Fruit fly (Drosophila melanogaster) whole organism, embryonic: ENCODE results near the gene lark.

ENCODE experiments used
- Abd-B ChIP-seq: fragments of 200-800 bp; sonication (Bioruptor generic); optimal IDR thresholded peaks from 2 replicates; lab custom pipeline; 2018; ENCODE audit warnings: missing biosample characterization, mild to moderate bottlenecking, missing genetic modification characterization, moderate library complexity
- CG10462 ChIP-seq: fragments of 200-800 bp; sonication (Bioruptor generic); optimal IDR thresholded peaks from 2 replicates; lab custom pipeline; 2016; ENCODE audit warnings: missing biosample characterization, missing genetic modification characterization
- CG10979 ChIP-seq: fragments of 200-800 bp; sonication (Bioruptor generic); optimal IDR thresholded peaks from 2 replicates; lab custom pipeline; 2018; ENCODE audit warnings: missing biosample characterization, mild to moderate bottlenecking, missing genetic modification characterization, moderate library complexity
- CG11456 ChIP-seq: fragments of 200-800 bp; sonication (Bioruptor generic); IDR thresholded peaks from 3 replicates; pipeline ENCODE4 v1.3.6; 2022; ENCODE audit warnings: missing biosample characterization, missing genetic modification characterization
- CG11695 ChIP-seq: fragments of 200-800 bp; sonication (Bioruptor generic); IDR thresholded peaks from 3 replicates; pipeline ENCODE4 v1.3.6; 2022; ENCODE audit warnings: missing biosample characterization, missing genetic modification characterization
- CG12155 ChIP-seq: fragments of 200-800 bp; sonication (Bioruptor generic); optimal IDR thresholded peaks from 3 replicates; lab custom pipeline; 2016; ENCODE audit warnings: missing biosample characterization, missing genetic modification characterization
- CG13296 ChIP-seq: fragments of 200-800 bp; sonication (Bioruptor generic); optimal IDR thresholded peaks from 3 replicates; lab custom pipeline; 2018; ENCODE audit warnings: missing biosample characterization, mild to moderate bottlenecking, missing genetic modification characterization
- CG14014 ChIP-seq: fragments of 200-800 bp; sonication (Bioruptor generic); IDR thresholded peaks from 2 replicates; pipeline ENCODE4 v1.3.6; 2022; ENCODE audit warnings: missing biosample characterization, missing genetic modification characterization
- CG1647 ChIP-seq: fragments of 200-800 bp; sonication (Bioruptor generic); optimal IDR thresholded peaks from 3 replicates; lab custom pipeline; 2016; ENCODE audit warnings: missing biosample characterization, missing genetic modification characterization
- CG17328 ChIP-seq: fragments of 200-800 bp; sonication (Bioruptor generic); IDR thresholded peaks from 2 replicates; pipeline ENCODE4 v1.3.6; 2022; ENCODE audit warnings: missing biosample characterization, missing genetic modification characterization
- CG17385 ChIP-seq: fragments of 200-800 bp; sonication (Bioruptor generic); optimal IDR thresholded peaks from 3 replicates; lab custom pipeline; 2018; ENCODE audit warnings: missing biosample characterization, mild to moderate bottlenecking, missing genetic modification characterization
- CG2199 ChIP-seq: fragments of 200-800 bp; sonication (Bioruptor generic); IDR thresholded peaks from 3 replicates; pipeline ENCODE4 v1.3.6; 2022; ENCODE audit warnings: missing biosample characterization, missing genetic modification characterization
- CG3065 ChIP-seq: fragments of 200-800 bp; sonication (Bioruptor generic); optimal IDR thresholded peaks from 2 replicates; lab custom pipeline; 2016; ENCODE audit warnings: missing biosample characterization, missing genetic modification characterization
- CG31388 ChIP-seq: fragments of 200-800 bp; sonication (Bioruptor generic); optimal IDR thresholded peaks from 2 replicates; lab custom pipeline; 2016; ENCODE audit warnings: missing biosample characterization, missing genetic modification characterization
- CG3163 ChIP-seq: fragments of 200-800 bp; sonication (Bioruptor generic); optimal IDR thresholded peaks from 3 replicates; lab custom pipeline; 2016; ENCODE audit warnings: missing biosample characterization, missing genetic modification characterization
- CG4424 ChIP-seq: fragments of 200-800 bp; sonication (Bioruptor generic); optimal IDR thresholded peaks from 3 replicates; lab custom pipeline; 2016; ENCODE audit warnings: missing biosample characterization, missing genetic modification characterization
- CG5245 ChIP-seq: fragments of 200-800 bp; sonication (Bioruptor generic); optimal IDR thresholded peaks from 3 replicates; lab custom pipeline; 2016; ENCODE audit warnings: missing biosample characterization, missing genetic modification characterization
- CG6765 ChIP-seq: fragments of 200-800 bp; sonication (Bioruptor generic); optimal IDR thresholded peaks from 3 replicates; lab custom pipeline; 2017; ENCODE audit warnings: missing biosample characterization, mild to moderate bottlenecking, missing genetic modification characterization
- CG7928 ChIP-seq: fragments of 200-800 bp; sonication (Bioruptor generic); optimal IDR thresholded peaks from 2 replicates; lab custom pipeline; 2017; ENCODE audit warnings: missing biosample characterization, mild to moderate bottlenecking, missing genetic modification characterization
- CG9727 ChIP-seq: fragments of 200-800 bp; sonication (Bioruptor generic); optimal IDR thresholded peaks from 3 replicates; lab custom pipeline; 2017; ENCODE audit warnings: missing biosample characterization, mild to moderate bottlenecking, missing genetic modification characterization
- CG9817 ChIP-seq: fragments of 200-800 bp; sonication (Bioruptor generic); optimal IDR thresholded peaks from 2 replicates; lab custom pipeline; 2018; ENCODE audit warnings: missing biosample characterization, mild to moderate bottlenecking, missing genetic modification characterization, moderate library complexity
- CHES-1-like ChIP-seq: fragments of 200-800 bp; sonication (Bioruptor generic); optimal IDR thresholded peaks from 2 replicates; lab custom pipeline; 2016; ENCODE audit warnings: missing biosample characterization, missing genetic modification characterization
- Drgx ChIP-seq: fragments of 200-800 bp; sonication (Bioruptor generic); IDR thresholded peaks from 2 replicates; pipeline ENCODE4 v1.3.6; 2022; ENCODE audit warnings: missing biosample characterization, missing genetic modification characterization
- E2f2 ChIP-seq: fragments of 200-800 bp; sonication (Bioruptor generic); IDR thresholded peaks from 2 replicates; pipeline ENCODE4 v1.3.6; 2022; ENCODE audit warnings: missing biosample characterization, missing genetic modification characterization
- Gsc ChIP-seq: fragments of 200-800 bp; sonication (Bioruptor generic); IDR thresholded peaks from 2 replicates; pipeline ENCODE4 v1.3.6; 2022; ENCODE audit warnings: missing biosample characterization, missing genetic modification characterization
- HmgZ ChIP-seq: fragments of 200-800 bp; sonication (Bioruptor generic); optimal IDR thresholded peaks from 2 replicates; lab custom pipeline; 2018; ENCODE audit warnings: missing biosample characterization, mild to moderate bottlenecking, missing genetic modification characterization
- Myb ChIP-seq: fragments of 200-800 bp; sonication (Bioruptor generic); optimal IDR thresholded peaks from 2 replicates; lab custom pipeline; 2016; ENCODE audit warnings: missing biosample characterization, missing genetic modification characterization
- PHDP ChIP-seq: fragments of 200-800 bp; sonication (Bioruptor generic); optimal IDR thresholded peaks from 3 replicates; lab custom pipeline; 2018; ENCODE audit warnings: missing biosample characterization, mild to moderate bottlenecking, missing genetic modification characterization, moderate library complexity
- Ptx1 ChIP-seq: fragments of 200-800 bp; sonication (Bioruptor generic); IDR thresholded peaks from 2 replicates; pipeline ENCODE4 v1.3.6; 2022; ENCODE audit warnings: missing biosample characterization, missing genetic modification characterization
- Sin3A ChIP-seq: fragments of >200 bp; optimal IDR thresholded peaks from 2 replicates; lab custom pipeline; 2018
- amos ChIP-seq: fragments of 200-800 bp; sonication (Bioruptor generic); IDR thresholded peaks from 2 replicates; pipeline ENCODE4 v1.3.6; 2022; ENCODE audit warnings: missing biosample characterization, missing genetic modification characterization; ENCODE audit not compliant: partially characterized antibody
- bowl ChIP-seq: fragments of 200-800 bp; sonication (Bioruptor generic); IDR thresholded peaks from 2 replicates; pipeline ENCODE4 v1.3.6; 2022; ENCODE audit warnings: missing biosample characterization, missing genetic modification characterization
- br ChIP-seq: fragments of >200 bp; optimal IDR thresholded peaks from 2 replicates; lab custom pipeline; 2017
- chn ChIP-seq: fragments of 200-800 bp; sonication (Bioruptor generic); optimal IDR thresholded peaks from 2 replicates; lab custom pipeline; 2016; ENCODE audit warnings: missing biosample characterization, missing genetic modification characterization
- inv ChIP-seq: fragments of 200-800 bp; sonication (Bioruptor generic); IDR thresholded peaks from 2 replicates; pipeline ENCODE4 v1.3.6; 2022; ENCODE audit warnings: missing biosample characterization, missing genetic modification characterization; ENCODE audit not compliant: partially characterized antibody
- jing ChIP-seq: fragments of 200-800 bp; sonication (Bioruptor generic); optimal IDR thresholded peaks from 2 replicates; lab custom pipeline; 2018; ENCODE audit warnings: missing biosample characterization, mild to moderate bottlenecking, missing genetic modification characterization
- kay ChIP-seq: fragments of 200-800 bp; sonication (Bioruptor generic); optimal IDR thresholded peaks from 2 replicates; lab custom pipeline; 2016; ENCODE audit warnings: missing biosample characterization, missing genetic modification characterization
- lab ChIP-seq: fragments of 200-800 bp; sonication (Bioruptor generic); optimal IDR thresholded peaks from 3 replicates; lab custom pipeline; 2017; ENCODE audit warnings: missing biosample characterization, missing genetic modification characterization, mild to moderate bottlenecking, moderate library complexity, missing genetic modification reagents
- lmd ChIP-seq: fragments of 200-800 bp; sonication (Bioruptor generic); IDR thresholded peaks from 2 replicates; pipeline ENCODE4 v1.3.6; 2022; ENCODE audit warnings: missing biosample characterization, missing genetic modification characterization
- nom ChIP-seq: fragments of 200-800 bp; sonication (Bioruptor generic); optimal IDR thresholded peaks from 2 replicates; lab custom pipeline; 2017; ENCODE audit warnings: missing biosample characterization, missing genetic modification characterization, mild to moderate bottlenecking, moderate library complexity, missing genetic modification reagents
- odd ChIP-seq: fragments of 200-800 bp; sonication (Bioruptor generic); optimal IDR thresholded peaks from 2 replicates; lab custom pipeline; 2017; ENCODE audit warnings: missing biosample characterization, mild to moderate bottlenecking, missing genetic modification characterization
- pb ChIP-seq: fragments of 200-800 bp; sonication (Bioruptor generic); optimal IDR thresholded peaks from 3 replicates; lab custom pipeline; 2016; ENCODE audit warnings: missing biosample characterization, missing genetic modification characterization
- prd ChIP-seq, 3 experiments: fragments of >200 bp in 2 of 3; fragments of 200-800 bp in 1 of 3; sonication (Bioruptor generic) in 1 of 3; optimal IDR thresholded peaks in 2 of 3; IDR thresholded peaks in 1 of 3; 2 replicates in 2 of 3; 3 replicates in 1 of 3; pipeline versions ENCODE4 v1.3.6 to Lab custom; 2017 to 2022; ENCODE audit warnings: missing biosample characterization in 1 of 3, missing genetic modification characterization in 1 of 3
- repo ChIP-seq: fragments of 200-800 bp; sonication (Bioruptor generic); optimal IDR thresholded peaks from 2 replicates; lab custom pipeline; 2016; ENCODE audit warnings: missing biosample characterization, missing genetic modification characterization
- rib ChIP-seq: fragments of 200-800 bp; sonication (Bioruptor generic); IDR thresholded peaks from 2 replicates; pipeline ENCODE4 v1.3.6; 2022; ENCODE audit warnings: missing biosample characterization, missing genetic modification characterization
- seq ChIP-seq: fragments of 200-800 bp; sonication (Bioruptor generic); IDR thresholded peaks from 2 replicates; pipeline ENCODE4 v1.3.6; 2022; ENCODE audit warnings: missing biosample characterization, missing genetic modification characterization
- sna ChIP-seq: fragments of 200-800 bp; sonication (Bioruptor generic); IDR thresholded peaks from 2 replicates; pipeline ENCODE4 v1.3.6; 2022; ENCODE audit warnings: missing biosample characterization, missing genetic modification characterization; ENCODE audit not compliant: partially characterized antibody
- wor ChIP-seq: fragments of 200-800 bp; sonication (Bioruptor generic); IDR thresholded peaks from 2 replicates; pipeline ENCODE4 v1.3.6; 2022; ENCODE audit warnings: missing biosample characterization, missing genetic modification characterization
- zen ChIP-seq: fragments of 200-800 bp; sonication (Bioruptor generic); optimal IDR thresholded peaks from 3 replicates; lab custom pipeline; 2018; ENCODE audit warnings: missing biosample characterization, mild to moderate bottlenecking, missing genetic modification characterization, moderate library complexity
- zf30C ChIP-seq: fragments of 200-800 bp; sonication (Bioruptor generic); optimal IDR thresholded peaks from 3 replicates; lab custom pipeline; 2018; ENCODE audit warnings: missing biosample characterization, mild to moderate bottlenecking, missing genetic modification characterization

The lark gene

DNA sequence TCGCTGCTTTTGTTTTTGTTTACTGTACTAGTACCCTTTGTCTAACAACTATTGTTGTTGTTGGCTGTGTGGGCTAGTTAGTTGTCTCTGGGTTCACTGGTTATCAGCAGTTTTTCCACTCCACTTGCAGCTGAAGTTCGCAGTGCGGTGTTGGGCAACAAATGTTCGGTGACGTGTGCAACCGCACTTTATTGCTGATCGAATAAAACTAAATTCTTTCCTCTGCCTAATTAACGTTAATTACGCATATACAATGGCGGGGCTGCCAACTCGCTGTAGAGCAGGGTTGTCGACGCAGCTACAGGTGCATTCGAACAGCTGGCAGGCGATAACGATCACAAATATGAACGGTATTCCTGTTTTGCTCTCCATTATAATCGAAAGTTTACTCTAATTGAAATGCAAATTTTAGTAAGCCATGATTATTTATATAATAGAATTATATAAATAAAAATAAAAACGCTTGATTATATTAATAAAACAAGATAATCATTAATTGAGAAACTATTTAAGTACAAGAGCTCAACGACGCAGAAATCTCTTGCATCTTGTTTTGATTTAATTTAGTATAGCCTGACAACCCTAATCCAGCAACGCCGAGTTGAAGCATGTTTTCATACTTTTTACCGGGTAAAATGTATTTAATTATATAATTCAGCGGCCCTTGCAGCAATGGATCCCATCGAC, 10.4 kb upstream of the lark start, which contains the start of the genes mrva, CG42307 and mus312 (continued):
- TF ChIP-seq zen (tag; lab: Kevin White, UChicago) (peak; percentile 97), pb (GFP tag; lab: Kevin White, UChicago) (peak; percentile 24), CG4424 (peak; percentile 80), CG10979 (tag; lab: Kevin White, UChicago) (peak; percentile 90), Sin3A (peak; percentile 43), lab (GFP tag; lab: Kevin White, UChicago) (peak; percentile 90), CG1647 (peak; percentile 44), zf30C (GFP tag; lab: Kevin White, UChicago) (peak; percentile 42), CG5245 (GFP tag; lab: Kevin White, UChicago) (peak; percentile 29), repo (GFP tag; lab: Kevin White, UChicago) (peak; percentile 52), jing (GFP tag; lab: Kevin White, UChicago) (no peak), inv (GFP tag; lab: Robert Waterston, UW) (no peak), CG11695 (GFP tag; lab: Robert Waterston, UW) (peak; percentile 83), odd (GFP tag; lab: Kevin White, UChicago) (peak; percentile 88), lmd (GFP tag; lab: Robert Waterston, UW) (peak; percentile 82), CG7928 (peak; percentile 47), CG9817 (peak; percentile 94), CG13296 (peak; percentile 92), chn (peak; percentile 52), CG2199 (GFP tag; lab: Robert Waterston, UW) (no peak), CG9727 (peak; percentile 78), CG3065 (GFP tag; lab: Kevin White, UChicago) (peak; percentile 49), CG10462 (GFP tag; lab: Kevin White, UChicago) (peak; percentile 72), CG17385 (GFP tag; lab: Kevin White, UChicago) (peak; percentile 88), sna (0 out of 2 replicates have a peak, but pooled peaks have one; percentile 48), Ptx1 (peak; percentile 90), amos (GFP tag; lab: Robert Waterston, UW) (peak; percentile 50; the same call in 1 of the 2 replicates), nom (GFP tag; lab: Kevin White, UChicago) (peak; percentile 78), Drgx (GFP tag; lab: Robert Waterston, UW) (peak; percentile 78), bowl (GFP tag; lab: Robert Waterston, UW) (no peak), HmgZ (peak; percentile 73), wor (peak; percentile 76), br (no peak), Myb (GFP tag; lab: Kevin White, UChicago) (peak; percentile 1), CG14014 (GFP tag; lab: Robert Waterston, UW) (peak; percentile 89), CG31388 (peak; percentile 69), Gsc (0 out of 2 replicates have a peak, but pooled peaks have one; percentile 31), CG3163 (no peak), seq (GFP tag; lab: Robert Waterston, UW) (peak; percentile 61; the same call in 1 of the 2 replicates), CHES-1-like (GFP tag; lab: Kevin White, UChicago) (peak; percentile 29), CG6765 (GFP tag; lab: Kevin White, UChicago) (peak; percentile 89), prd (optimal IDR thresholded peaks at IDR 0.05; lab: Kevin White, UChicago) (no peak), prd (GFP tag; IDR thresholded peaks at IDR 0.05; lab: Robert Waterston, UW) (peak; percentile 82), CG17328 (peak; percentile 79), CG12155 (GFP tag; lab: Kevin White, UChicago) (peak; percentile 93), E2f2 (GFP tag; lab: Robert Waterston, UW) (peak; percentile 68), kay (peak; percentile 81), rib (GFP tag; lab: Robert Waterston, UW) (peak; percentile 46), CG11456 (peak; percentile 81; the same call in 2 of the 3 replicates), PHDP (tag; lab: Kevin White, UChicago) (peak; percentile 94), Abd-B (GFP tag; lab: Kevin White, UChicago) (peak; percentile 90)
